Fruit fly (Drosophila melanogaster) whole organism, embryonic: Measurements from ENCODE around the gene pros.
A peak's percentile ranks its signal among the peaks of the same experiment; 100 is the strongest.

Experiments
- BEAF-32 ChIP-seq: fragments of 200-800 bp; sonication (Bioruptor generic); optimal IDR thresholded peaks from 3 replicates; lab custom pipeline; 2017; ENCODE audit warnings: missing biosample characterization, missing genetic modification characterization, mild to moderate bottlenecking, moderate library complexity, missing genetic modification reagents
- CG10462 ChIP-seq: fragments of 200-800 bp; sonication (Bioruptor generic); optimal IDR thresholded peaks from 2 replicates; lab custom pipeline; 2016; ENCODE audit warnings: missing biosample characterization, missing genetic modification characterization
- CG11456 ChIP-seq: fragments of 200-800 bp; sonication (Bioruptor generic); IDR thresholded peaks from 3 replicates; pipeline ENCODE4 v1.3.6; 2022; ENCODE audit warnings: missing biosample characterization, missing genetic modification characterization
- CG12071 ChIP-seq: fragments of 200-800 bp; sonication (Bioruptor generic); optimal IDR thresholded peaks from 3 replicates; lab custom pipeline; 2018; ENCODE audit warnings: missing biosample characterization, mild to moderate bottlenecking, missing genetic modification characterization
- CG15514 ChIP-seq: fragments of 200-800 bp; sonication (Bioruptor generic); optimal IDR thresholded peaks from 3 replicates; lab custom pipeline; 2017; ENCODE audit warnings: missing biosample characterization, missing genetic modification characterization, mild to moderate bottlenecking, moderate library complexity, missing genetic modification reagents
- CG15696 ChIP-seq: fragments of 200-800 bp; sonication (Bioruptor generic); optimal IDR thresholded peaks from 2 replicates; lab custom pipeline; 2019; ENCODE audit warnings: missing biosample characterization, mild to moderate bottlenecking, missing genetic modification characterization, moderate library complexity
- CG1602 ChIP-seq: fragments of 200-800 bp; sonication (Bioruptor generic); optimal IDR thresholded peaks from 3 replicates; lab custom pipeline; 2016; ENCODE audit warnings: missing biosample characterization, missing genetic modification characterization
- CG16779 ChIP-seq: fragments of 200-800 bp; sonication (Bioruptor generic); IDR thresholded peaks from 2 replicates; pipeline ENCODE4 v1.3.6; 2022; ENCODE audit warnings: missing biosample characterization, missing genetic modification characterization
- CG17802 ChIP-seq: fragments of 200-800 bp; sonication (Bioruptor generic); optimal IDR thresholded peaks from 2 replicates; lab custom pipeline; 2018; ENCODE audit warnings: missing biosample characterization, mild to moderate bottlenecking, missing genetic modification characterization, moderate library complexity
- CG17912 ChIP-seq: fragments of 200-800 bp; sonication (Bioruptor generic); optimal IDR thresholded peaks from 2 replicates; lab custom pipeline; 2018; ENCODE audit warnings: missing biosample characterization, mild to moderate bottlenecking, missing genetic modification characterization
- CG1792 ChIP-seq: fragments of 200-800 bp; sonication (Bioruptor generic); optimal IDR thresholded peaks from 2 replicates; lab custom pipeline; 2016; ENCODE audit warnings: missing biosample characterization, missing genetic modification characterization
- CG2120 ChIP-seq: fragments of 200-800 bp; sonication (Bioruptor generic); optimal IDR thresholded peaks from 3 replicates; lab custom pipeline; 2016; ENCODE audit warnings: missing biosample characterization, missing genetic modification characterization
- CG2199 ChIP-seq: fragments of 200-800 bp; sonication (Bioruptor generic); IDR thresholded peaks from 3 replicates; pipeline ENCODE4 v1.3.6; 2022; ENCODE audit warnings: missing biosample characterization, missing genetic modification characterization
- CG32772 ChIP-seq: fragments of 200-800 bp; sonication (Bioruptor generic); IDR thresholded peaks from 2 replicates; pipeline ENCODE4 v1.3.6; 2022; ENCODE audit warnings: missing biosample characterization, missing genetic modification characterization
- CG3407 ChIP-seq: fragments of 200-800 bp; sonication (Bioruptor generic); optimal IDR thresholded peaks from 2 replicates; lab custom pipeline; 2018; ENCODE audit warnings: missing biosample characterization, mild to moderate bottlenecking, missing genetic modification characterization
- CG34224 ChIP-seq: fragments of 200-800 bp; sonication (Bioruptor generic); IDR thresholded peaks from 3 replicates; pipeline ENCODE4 v1.3.6; 2022; ENCODE audit warnings: missing biosample characterization, missing genetic modification characterization; ENCODE audit not compliant: partially characterized antibody
- CG3838 ChIP-seq: fragments of 200-800 bp; sonication (Bioruptor generic); optimal IDR thresholded peaks from 3 replicates; lab custom pipeline; 2016; ENCODE audit warnings: missing biosample characterization, missing genetic modification characterization
- CG3847 ChIP-seq: fragments of 200-800 bp; sonication (Bioruptor generic); IDR thresholded peaks from 2 replicates; pipeline ENCODE4 v1.3.6; 2022; ENCODE audit warnings: missing biosample characterization, missing genetic modification characterization
- CG6654 ChIP-seq: fragments of 200-800 bp; sonication (Bioruptor generic); optimal IDR thresholded peaks from 2 replicates; lab custom pipeline; 2017; ENCODE audit warnings: missing biosample characterization, mild to moderate bottlenecking, missing genetic modification characterization
- CG6689 ChIP-seq: fragments of 200-800 bp; sonication (Bioruptor generic); IDR thresholded peaks from 2 replicates; pipeline ENCODE4 v1.3.6; 2022; ENCODE audit warnings: missing biosample characterization, missing genetic modification characterization
- CG7271 ChIP-seq: fragments of 200-800 bp; sonication (Bioruptor generic); optimal IDR thresholded peaks from 2 replicates; lab custom pipeline; 2018; ENCODE audit warnings: missing biosample characterization, mild to moderate bottlenecking, missing genetic modification characterization, moderate library complexity
- CG8281 ChIP-seq: fragments of 200-800 bp; sonication (Bioruptor generic); optimal IDR thresholded peaks from 2 replicates; lab custom pipeline; 2018; ENCODE audit warnings: missing biosample characterization, mild to moderate bottlenecking, missing genetic modification characterization, moderate library complexity
- CG9797 ChIP-seq: fragments of 200-800 bp; sonication (Bioruptor generic); optimal IDR thresholded peaks from 3 replicates; lab custom pipeline; 2018; ENCODE audit warnings: missing biosample characterization, mild to moderate bottlenecking, missing genetic modification characterization
- Camta ChIP-seq: fragments of 200-800 bp; sonication (Bioruptor generic); optimal IDR thresholded peaks from 2 replicates; lab custom pipeline; 2016; ENCODE audit warnings: missing biosample characterization, missing genetic modification characterization
- CkIIα-i1 ChIP-seq: fragments of 200-800 bp; sonication (Bioruptor generic); IDR thresholded peaks from 2 replicates; pipeline ENCODE4 v1.3.6; 2022; ENCODE audit warnings: missing biosample characterization, missing genetic modification characterization
- Dfd ChIP-seq, 2 experiments: fragments of >200 bp; optimal IDR thresholded peaks; 2 replicates each; lab custom pipeline; 2017; ENCODE audit warnings: missing biosample characterization in 2 of 2, missing genetic modification characterization in 2 of 2
- Dll ChIP-seq: fragments of 200-800 bp; sonication (Bioruptor generic); IDR thresholded peaks from 4 replicates; pipeline ENCODE4 v1.3.6; 2022; ENCODE audit warnings: missing biosample characterization, missing genetic modification characterization; ENCODE audit not compliant: partially characterized antibody
- Hr51 ChIP-seq, 2 experiments: fragments of 200-800 bp; sonication (Bioruptor generic); optimal IDR thresholded peaks; 2 replicates in 1 of 2; 3 replicates in 1 of 2; lab custom pipeline; 2016 to 2018; ENCODE audit warnings: missing biosample characterization in 2 of 2, missing genetic modification characterization in 2 of 2, mild to moderate bottlenecking in 1 of 2, moderate library complexity in 1 of 2
- Max ChIP-seq: fragments of 200-800 bp; sonication (Bioruptor generic); optimal IDR thresholded peaks from 2 replicates; lab custom pipeline; 2016; ENCODE audit warnings: missing biosample characterization, mild to moderate bottlenecking, missing genetic modification characterization
- Mes4 ChIP-seq: fragments of 200-800 bp; sonication (Bioruptor generic); optimal IDR thresholded peaks from 2 replicates; lab custom pipeline; 2016; ENCODE audit warnings: missing biosample characterization, missing genetic modification characterization
- NC2β ChIP-seq: fragments of 200-800 bp; sonication (Bioruptor generic); optimal IDR thresholded peaks from 2 replicates; lab custom pipeline; 2016; ENCODE audit warnings: missing biosample characterization, missing genetic modification characterization
- NFAT ChIP-seq: fragments of 200-800 bp; sonication (Bioruptor generic); IDR thresholded peaks from 2 replicates; pipeline ENCODE4 v1.3.6; 2022; ENCODE audit warnings: missing biosample characterization, missing genetic modification characterization
- Neu2 ChIP-seq: fragments of 200-800 bp; sonication (Bioruptor generic); optimal IDR thresholded peaks from 3 replicates; lab custom pipeline; 2016; ENCODE audit warnings: missing biosample characterization, missing genetic modification characterization, borderline replicate concordance
- Side ChIP-seq: fragments of 200-800 bp; sonication (Bioruptor generic); optimal IDR thresholded peaks from 2 replicates; lab custom pipeline; 2016; ENCODE audit warnings: missing biosample characterization, missing genetic modification characterization
- ara ChIP-seq: fragments of 200-800 bp; sonication (Bioruptor generic); IDR thresholded peaks from 2 replicates; pipeline ENCODE4 v1.3.6; 2022; ENCODE audit warnings: missing biosample characterization, missing genetic modification characterization
- emc ChIP-seq: fragments of 200-800 bp; sonication (Bioruptor generic); optimal IDR thresholded peaks from 2 replicates; lab custom pipeline; 2016; ENCODE audit warnings: missing biosample characterization, missing genetic modification characterization
- exex ChIP-seq: fragments of 200-800 bp; sonication (Bioruptor generic); optimal IDR thresholded peaks from 4 replicates; lab custom pipeline; 2018; ENCODE audit warnings: missing biosample characterization, mild to moderate bottlenecking, missing genetic modification characterization, moderate library complexity
- grn ChIP-seq: fragments of 200-800 bp; sonication (Bioruptor generic); optimal IDR thresholded peaks from 3 replicates; lab custom pipeline; 2017; ENCODE audit warnings: missing biosample characterization, missing genetic modification characterization
- hkb ChIP-seq, 2 experiments: fragments of 200-800 bp in 1 of 2; fragments of >200 bp in 1 of 2; sonication (Bioruptor generic) in 1 of 2; IDR thresholded peaks in 1 of 2; optimal IDR thresholded peaks in 1 of 2; 2 replicates each; pipeline versions ENCODE4 v1.3.6 to Lab custom; 2017 to 2022; ENCODE audit warnings: missing biosample characterization in 1 of 2, missing genetic modification characterization in 1 of 2
- hth ChIP-seq: fragments of >200 bp; optimal IDR thresholded peaks from 2 replicates; lab custom pipeline; 2017; ENCODE audit warnings: inconsistent platforms
- inv ChIP-seq: fragments of 200-800 bp; sonication (Bioruptor generic); IDR thresholded peaks from 2 replicates; pipeline ENCODE4 v1.3.6; 2022; ENCODE audit warnings: missing biosample characterization, missing genetic modification characterization; ENCODE audit not compliant: partially characterized antibody
- lola ChIP-seq, 3 experiments: fragments of >200 bp in 2 of 3; fragments of 200-800 bp in 1 of 3; sonication (Bioruptor generic) in 1 of 3; optimal IDR thresholded peaks; 2 replicates each; lab custom pipeline; 2017 to 2019; ENCODE audit warnings: missing biosample characterization in 3 of 3, missing genetic modification characterization in 3 of 3, mild to moderate bottlenecking in 1 of 3, moderate library complexity in 1 of 3
- luna ChIP-seq: fragments of 200-800 bp; sonication (Bioruptor generic); optimal IDR thresholded peaks from 2 replicates; lab custom pipeline; 2016; ENCODE audit warnings: missing biosample characterization, missing genetic modification characterization
- mirr ChIP-seq: fragments of 200-800 bp; sonication (Bioruptor generic); optimal IDR thresholded peaks from 3 replicates; lab custom pipeline; 2018; ENCODE audit warnings: missing biosample characterization, mild to moderate bottlenecking, missing genetic modification characterization
- nerfin-2 ChIP-seq: fragments of 200-800 bp; sonication (Bioruptor generic); IDR thresholded peaks from 2 replicates; pipeline ENCODE4 v1.3.6; 2022; ENCODE audit warnings: missing biosample characterization, missing genetic modification characterization; ENCODE audit not compliant: partially characterized antibody
- psq ChIP-seq: fragments of 200-800 bp; sonication (Bioruptor generic); optimal IDR thresholded peaks from 2 replicates; lab custom pipeline; 2017; ENCODE audit warnings: missing biosample characterization, missing genetic modification characterization
- ranshi ChIP-seq: fragments of 200-800 bp; sonication (Bioruptor generic); IDR thresholded peaks from 2 replicates; pipeline ENCODE4 v1.3.6; 2022; ENCODE audit warnings: missing biosample characterization, missing genetic modification characterization
- sens-2 ChIP-seq: fragments of 200-800 bp; sonication (Bioruptor generic); IDR thresholded peaks from 2 replicates; pipeline ENCODE4 v1.3.6; 2022; ENCODE audit warnings: missing biosample characterization, missing genetic modification characterization
- slou ChIP-seq: fragments of 200-800 bp; sonication (Bioruptor generic); optimal IDR thresholded peaks from 3 replicates; lab custom pipeline; 2016; ENCODE audit warnings: missing biosample characterization, missing genetic modification characterization
- trh ChIP-seq: fragments of 200-800 bp; sonication (Bioruptor generic); optimal IDR thresholded peaks from 2 replicates; lab custom pipeline; 2016; ENCODE audit warnings: missing biosample characterization, missing genetic modification characterization

The pros gene

DNA sequence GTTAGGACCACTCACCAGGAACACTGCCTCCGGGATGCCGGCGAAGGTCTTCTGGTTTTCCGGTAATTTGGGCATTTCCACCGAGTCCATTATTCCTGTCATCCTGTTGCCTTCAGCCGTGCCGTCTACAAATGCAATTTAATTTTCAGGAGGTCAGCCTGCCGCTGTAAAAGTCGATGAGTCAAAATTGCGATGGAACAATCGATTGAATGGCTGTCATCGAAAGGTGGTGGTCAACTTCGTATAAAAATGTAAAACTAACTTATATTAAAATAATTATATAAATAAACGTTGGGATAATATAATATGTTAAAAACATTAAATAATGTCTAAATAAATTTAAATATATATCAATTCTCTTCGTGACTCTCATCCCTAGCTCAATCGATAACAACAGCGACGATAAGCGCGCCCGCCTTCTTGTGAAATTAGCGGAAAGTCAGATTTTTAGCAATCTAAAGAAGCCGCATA lies 81.4 kb downstream of the pros start, which contains the start of the genes mgr and Irbp (continued):
- TF ChIP-seq hkb (optimal IDR thresholded peaks at IDR 0.05; lab: Kevin White, UChicago) (no peak), hkb (GFP tag; IDR thresholded peaks at IDR 0.05; lab: Robert Waterston, UW) (peak; percentile 93), Side (GFP tag; lab: Kevin White, UChicago) (no peak), Hr51 (GFP tag; optimal IDR thresholded peaks at IDR 0.05; lab: Kevin White, UChicago) (peak; percentile 78 to 91), inv (peak; percentile 75), CG6689 (peak; percentile 95), trh (GFP tag; lab: Kevin White, UChicago) (peak; percentile 73), psq (GFP tag; lab: Kevin White, UChicago) (peak; percentile 80), nerfin-2 (peak; percentile 69), luna (no peak), Dfd (GFP tag; optimal IDR thresholded peaks at IDR 0.05; lab: Kevin White, UChicago) (no peak), lola (GFP tag; optimal IDR thresholded peaks at IDR 0.05; lab: Kevin White, UChicago) (peak in 1 of 3 experiments; percentile 93), CG8281 (peak; percentile 58), hth (lab: Kevin White, UChicago) (no peak), CG7271 (tag; lab: Kevin White, UChicago) (peak; percentile 95), CG1792 (no peak), exex (peak; percentile 65), CG17912 (GFP tag; lab: Kevin White, UChicago) (peak; percentile 34), CG11456 (GFP tag; lab: Robert Waterston, UW) (peak; percentile 92), CG15696 (tag; lab: Kevin White, UChicago) (peak; percentile 95), Max (peak; percentile 87), NFAT (GFP tag; lab: Robert Waterston, UW) (peak; percentile 90), sens-2 (GFP tag; lab: Robert Waterston, UW) (peak; percentile 77), CG3847 (GFP tag; lab: Robert Waterston, UW) (peak; percentile 95), emc (GFP tag; lab: Kevin White, UChicago) (no peak), Camta (GFP tag; lab: Kevin White, UChicago) (peak; percentile 3), CG2120 (GFP tag; lab: Kevin White, UChicago) (peak; percentile 84), CG10462 (peak; percentile 65), Neu2 (GFP tag; lab: Kevin White, UChicago) (peak; percentile 16), CG3838 (GFP tag; lab: Kevin White, UChicago) (peak; percentile 5), CG12071 (no peak), CG6654 (GFP tag; lab: Kevin White, UChicago) (peak; percentile 63), CG2199 (GFP tag; lab: Robert Waterston, UW) (peak; percentile 81; the same call in 1 of the 3 replicates), CG16779 (peak; percentile 72; the same call in 1 of the 2 replicates), CG32772 (GFP tag; lab: Robert Waterston, UW) (peak; percentile 94), slou (peak; percentile 59), mirr (GFP tag; lab: Kevin White, UChicago) (no peak), CkIIα-i1 (GFP tag; lab: Robert Waterston, UW) (no peak), Dll (peak; percentile 93), CG15514 (GFP tag; lab: Kevin White, UChicago) (peak; percentile 86), ara (GFP tag; lab: Robert Waterston, UW) (peak; percentile 95), CG17802 (tag; lab: Kevin White, UChicago) (peak; percentile 59), Mes4 (GFP tag; lab: Kevin White, UChicago) (peak; percentile 11), grn (GFP tag; lab: Kevin White, UChicago) (no peak), ranshi (peak; percentile 92), NC2β (GFP tag; lab: Kevin White, UChicago) (no peak), CG3407 (GFP tag; lab: Kevin White, UChicago) (peak; percentile 83), CG9797 (GFP tag; lab: Kevin White, UChicago) (peak; percentile 12), CG1602 (GFP tag; lab: Kevin White, UChicago) (peak; percentile 88), CG34224 (GFP tag; lab: Robert Waterston, UW) (peak; percentile 91), BEAF-32 (peak; percentile 75)
